Worm (Caenorhabditis elegans) whole organism, midembryonic: ENCODE data around the gene rcan-1.

Source experiments
- flt-1 ChIP-seq: fragments of 200-800 bp; sonication (Bioruptor generic); IDR thresholded peaks from 2 replicates; pipeline ENCODE4 v1.3.6; 2022; ENCODE audit warnings: missing genetic modification characterization, missing compliant biosample characterization
- med-1 ChIP-seq: sonication (generic microtip); optimal IDR thresholded peaks from 2 replicates; lab custom pipeline; 2017; ENCODE audit warnings: missing genetic modification characterization, mild to moderate bottlenecking, missing compliant biosample characterization, antibody characterized with exemption, missing genetic modification reagents; ENCODE audit not compliant: insufficient read depth
- ztf-23 ChIP-seq: fragments of 200-800 bp; sonication (Bioruptor generic); IDR thresholded peaks from 2 replicates; pipeline ENCODE4 v1.3.6; 2022; ENCODE audit warnings: missing genetic modification reagents, missing genetic modification characterization, missing compliant biosample characterization
- ztf-29 ChIP-seq: fragments of 200-800 bp; sonication (Bioruptor generic); IDR thresholded peaks from 2 replicates; pipeline ENCODE4 v1.3.6; 2022; ENCODE audit warnings: missing genetic modification reagents, missing genetic modification characterization, missing compliant biosample characterization

DNA sequence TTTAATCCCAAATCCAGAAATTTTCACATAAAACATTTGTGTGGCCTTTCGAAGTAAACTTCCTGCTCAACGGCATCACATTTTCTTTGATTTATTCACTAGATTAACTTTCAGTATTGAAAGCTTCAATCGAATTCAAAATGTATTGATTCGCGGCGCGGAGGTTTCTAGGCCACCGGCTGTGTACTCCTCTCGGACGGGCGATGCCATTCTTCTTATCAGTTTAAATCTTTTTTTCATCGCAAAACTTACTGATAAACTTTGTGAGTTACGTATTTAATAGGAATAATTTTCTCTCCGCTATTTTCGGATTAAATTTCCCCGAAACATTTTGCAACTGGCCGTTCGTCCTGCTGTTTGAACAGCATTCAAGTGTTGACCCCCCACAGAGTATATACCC is 38.0 kb upstream of the rcan-1 start:
- TF ChIP-seq flt-1 (GFP tag; lab: Robert Waterston, UW) (peak; percentile 49; the same call in 1 of the 2 replicates), ztf-29 (GFP tag; lab: Robert Waterston, UW) (no peak), ztf-23 (GFP tag; lab: Robert Waterston, UW) (no peak), med-1 (no peak)
